Worm (Caenorhabditis elegans) whole organism, L4 larva: ENCODE measurements around the gene srh-34.

Experiments used
- Y48G9A.11 ChIP-seq: fragments of 200-800 bp; sonication (Bioruptor generic); IDR thresholded peaks from 2 replicates; pipeline ENCODE4 v1.3.6; 2022; ENCODE audit warnings: missing genetic modification reagents, missing genetic modification characterization, missing compliant biosample characterization
- ZK546.5 ChIP-seq, 2 experiments: sonication (generic microtip); optimal IDR thresholded peaks; 2 replicates each; lab custom pipeline; 2017; ENCODE audit warnings: missing biosample characterization in 2 of 2, missing genetic modification characterization in 2 of 2
- ama-1 ChIP-seq: fragments of 150-350 bp; optimal IDR thresholded peaks from 2 replicates; lab custom pipeline; 2014; ENCODE audit warnings: inconsistent platforms, mixed read lengths
- daf-19 ChIP-seq: fragments of 200-800 bp; sonication (Bioruptor generic); conservative IDR thresholded peaks from 2 replicates; pipeline ENCODE4 v1.3.6; 2022; ENCODE audit warnings: missing genetic modification characterization, missing compliant biosample characterization
- duxl-1 ChIP-seq: sonication (generic microtip); optimal IDR thresholded peaks from 2 replicates; lab custom pipeline; 2016; ENCODE audit warnings: mild to moderate bottlenecking, missing genetic modification characterization, moderate library complexity, missing compliant biosample characterization; ENCODE audit not compliant: poor library complexity
- fkh-10 ChIP-seq: fragments of 150-350 bp; optimal IDR thresholded peaks from 2 replicates; lab custom pipeline; 2014; ENCODE audit warnings: missing biosample characterization, missing genetic modification reagents, missing genetic modification characterization
- hmg-1.1 ChIP-seq: fragments of 200-800 bp; sonication (Bioruptor generic); IDR thresholded peaks from 2 replicates; pipeline ENCODE4 v1.3.6; 2022; ENCODE audit warnings: missing genetic modification reagents, missing genetic modification characterization, missing compliant biosample characterization
- jun-1 ChIP-seq: fragments of 150-350 bp; optimal IDR thresholded peaks from 2 replicates; lab custom pipeline; 2014; ENCODE audit warnings: missing biosample characterization, missing genetic modification reagents, missing genetic modification characterization
- lin-13 ChIP-seq: fragments of 150-350 bp; optimal IDR thresholded peaks from 2 replicates; lab custom pipeline; 2014; ENCODE audit warnings: missing biosample characterization, missing genetic modification reagents, missing genetic modification characterization
- mdl-1 ChIP-seq, 2 experiments: fragments of 150-350 bp in 1 of 2; sonication (generic microtip) in 1 of 2; optimal IDR thresholded peaks; 2 replicates each; lab custom pipeline; 2014 to 2017; ENCODE audit warnings: missing biosample characterization in 2 of 2, missing genetic modification characterization in 2 of 2
- nhr-28 ChIP-seq: fragments of 150-350 bp; optimal IDR thresholded peaks from 2 replicates; lab custom pipeline; 2014; ENCODE audit warnings: missing biosample characterization, missing genetic modification characterization
- nhr-76 ChIP-seq: fragments of 150-350 bp; optimal IDR thresholded peaks from 2 replicates; lab custom pipeline; 2014; ENCODE audit warnings: missing biosample characterization, missing genetic modification characterization
- php-3 ChIP-seq: fragments of 200-800 bp; sonication (Bioruptor generic); IDR thresholded peaks from 2 replicates; pipeline ENCODE4 v1.3.6; 2022; ENCODE audit warnings: missing genetic modification reagents, missing genetic modification characterization, missing compliant biosample characterization
- unc-62 ChIP-seq, 3 experiments: fragments of 150-350 bp in 1 of 3; sonication (generic microtip); optimal IDR thresholded peaks in 2 of 3; peaks in 1 of 3; 1 replicate in 1 of 3; 2 replicates in 2 of 3; lab custom pipeline; 2014 to 2017; ENCODE audit warnings: missing biosample characterization in 3 of 3, missing genetic modification characterization in 3 of 3, missing genetic modification reagents in 3 of 3, missing genotype in 1 of 3

DNA sequence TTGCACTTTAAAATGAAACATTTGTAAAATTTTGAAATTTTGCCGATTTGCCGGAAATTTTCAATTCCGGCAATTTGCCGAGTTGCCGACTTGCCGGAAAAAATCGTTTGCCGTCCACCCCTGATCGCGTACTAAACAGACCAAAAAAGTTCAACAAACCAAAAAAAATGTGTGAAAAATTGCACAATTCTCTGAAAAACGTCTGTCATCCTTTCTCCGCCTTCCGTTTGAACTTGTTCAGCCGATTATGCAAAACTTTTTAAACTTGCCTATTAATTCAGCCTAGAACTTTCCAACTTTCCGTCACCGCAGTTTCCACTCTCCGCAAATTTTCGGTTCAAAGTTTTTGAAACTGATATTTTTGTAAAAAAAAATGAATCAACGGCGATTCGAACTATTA lies 22.3 kb downstream of the srh-34 start, which contains the start of gene B0554.5:
- TF ChIP-seq fkh-10, result no peak
- no peak for TF ChIP-seq daf-19 (GFP tag; lab: Robert Waterston, UW)
- no peak for TF ChIP-seq lin-13 (GFP tag; lab: Kevin White, UChicago)
- no peak for TF ChIP-seq ZK546.5 (tag; optimal IDR thresholded peaks at IDR 0.05; lab: Kevin White, UChicago)
- TF ChIP-seq jun-1 (tag; lab: Kevin White, UChicago), result no peak
- no peak for TF ChIP-seq php-3 (GFP tag; lab: Robert Waterston, UW)
- no peak for TF ChIP-seq nhr-76 (tag; lab: Kevin White, UChicago)
- no peak for TF ChIP-seq hmg-1.1 (GFP tag; lab: Robert Waterston, UW)
- TF ChIP-seq mdl-1 (tag; optimal IDR thresholded peaks at IDR 0.05; lab: Kevin White, UChicago), result no peak
- no peak for TF ChIP-seq unc-62 (GFP tag; optimal IDR thresholded peaks at IDR 0.05 in 1 of 2; lab: Kevin White, UChicago)
- TF ChIP-seq unc-62 (tag; optimal IDR thresholded peaks at IDR 0.05; lab: Kevin White, UChicago), result no peak
- TF ChIP-seq duxl-1 (tag; lab: Kevin White, UChicago), result no peak
- TF ChIP-seq ama-1 (lab: Kevin White, UChicago), result no peak
- TF ChIP-seq nhr-28 (tag; lab: Kevin White, UChicago), result no peak
- TF ChIP-seq Y48G9A.11, result no peak
